Worm (Caenorhabditis elegans) whole organism, L3 larva: ENCODE measurements around the gene fbxb-17.

ENCODE experiments used
- aly-2 ChIP-seq: fragments of 150-350 bp; optimal IDR thresholded peaks from 2 replicates; lab custom pipeline; 2014; ENCODE audit warnings: missing biosample characterization, missing genetic modification characterization
- ceh-82 ChIP-seq: fragments of 150-350 bp; optimal IDR thresholded peaks from 2 replicates; lab custom pipeline; 2014; ENCODE audit warnings: missing biosample characterization, missing genetic modification characterization
- nhr-237 ChIP-seq: fragments of 150-350 bp; optimal IDR thresholded peaks from 2 replicates; lab custom pipeline; 2014; ENCODE audit warnings: missing biosample characterization, missing genetic modification characterization
- nhr-28 ChIP-seq: fragments of 150-350 bp; optimal IDR thresholded peaks from 2 replicates; lab custom pipeline; 2014; ENCODE audit warnings: missing biosample characterization, missing genetic modification characterization
- pha-4 ChIP-seq: fragments of 150-350 bp; optimal IDR thresholded peaks from 2 replicates; lab custom pipeline; 2014; ENCODE audit warnings: missing biosample characterization, missing genetic modification reagents, missing genetic modification characterization
- skn-1 ChIP-seq: fragments of 150-350 bp; optimal IDR thresholded peaks from 2 replicates; lab custom pipeline; 2014; ENCODE audit warnings: missing biosample characterization, missing genetic modification characterization
- unc-62 ChIP-seq: fragments of 150-350 bp; sonication (generic microtip); optimal IDR thresholded peaks from 4 replicates; lab custom pipeline; 2014; ENCODE audit warnings: missing biosample characterization, missing genetic modification reagents, missing genetic modification characterization

ce11 chrII:1650502-1650901, 25.7 kb upstream of the fbxb-17 start, which contains the start of gene fbxb-20:
- no peak for TF ChIP-seq ceh-82 (tag; lab: Kevin White, UChicago)
- TF ChIP-seq nhr-237 (tag; lab: Kevin White, UChicago): no peak
- no peak for TF ChIP-seq nhr-28 (tag; lab: Kevin White, UChicago)
- TF ChIP-seq pha-4 (tag; lab: Kevin White, UChicago): no peak
- TF ChIP-seq skn-1: no peak
- TF ChIP-seq aly-2 (tag; lab: Kevin White, UChicago): no peak
- no peak for TF ChIP-seq unc-62 (GFP tag; lab: Kevin White, UChicago)
